Fruit fly (Drosophila melanogaster) whole organism, wandering third instar larva: Measurements from ENCODE around the gene Sfp84E.

ENCODE experiments used
- OdsH ChIP-seq: fragments of 200-800 bp; sonication (Bioruptor generic); optimal IDR thresholded peaks from 2 replicates; lab custom pipeline; 2016; ENCODE audit warnings: missing biosample characterization, mild to moderate bottlenecking, missing genetic modification characterization
- dmrt93B ChIP-seq: fragments of 200-800 bp; sonication (Bioruptor generic); optimal IDR thresholded peaks from 2 replicates; lab custom pipeline; 2018; ENCODE audit warnings: missing biosample characterization, mild to moderate bottlenecking, missing genetic modification characterization
- h ChIP-seq: fragments of 200-800 bp; sonication (Bioruptor generic); optimal IDR thresholded peaks from 3 replicates; lab custom pipeline; 2016; ENCODE audit warnings: missing biosample characterization, mild to moderate bottlenecking, missing genetic modification characterization
- jim ChIP-seq: fragments of 175-275, 200-325 bp; sonication (Bioruptor generic); optimal IDR thresholded peaks from 2 replicates; lab custom pipeline; 2016; ENCODE audit warnings: missing biosample characterization, mild to moderate bottlenecking, missing genetic modification characterization
- rgr ChIP-seq: fragments of 200-800 bp; sonication (Bioruptor generic); optimal IDR thresholded peaks from 3 replicates; lab custom pipeline; 2016; ENCODE audit warnings: missing biosample characterization, mild to moderate bottlenecking, missing genetic modification characterization

- TF ChIP-seq dmrt93B (GFP tag; lab: Kevin White, UChicago) (peak; percentile 97), h (GFP tag; lab: Kevin White, UChicago) (peak; percentile 96), rgr (GFP tag; lab: Kevin White, UChicago) (peak; percentile 97), jim (no peak), OdsH (GFP tag; lab: Kevin White, UChicago) (peak; percentile 97)
Observed at dm6 chr3R:8001074-8001669, 21.1 kb upstream of the Sfp84E start, which contains the start of the genes Kmn2 and CG2698.
